Fruit fly (Drosophila melanogaster): ENCODE measurements around the gene RnrL.

Gene RnrL

DNA sequence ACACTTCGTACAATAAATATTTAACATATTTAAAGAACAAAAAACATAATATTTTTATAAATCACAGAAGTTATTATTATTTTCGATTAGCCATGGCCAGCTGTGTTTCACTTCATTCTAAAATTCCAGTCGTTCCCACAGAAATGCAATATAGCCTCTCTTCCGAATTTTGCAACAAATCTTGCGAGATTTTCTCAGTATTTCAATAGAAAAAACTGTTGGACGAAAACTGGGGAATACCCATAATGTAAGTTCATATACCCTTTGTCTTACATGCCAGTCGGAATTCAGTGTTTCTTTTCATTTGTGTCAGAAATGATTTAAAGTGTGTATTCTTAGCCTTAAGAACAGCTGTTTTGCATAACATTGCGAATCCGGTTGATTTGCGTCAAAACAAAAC is 28.8 kb upstream of the RnrL start, which contains the start of the genes CtsL4 and ClpP (continued):
- TF ChIP-seq CG17361 (GFP tag; IDR thresholded peaks at IDR 0.05) (peak; percentile 76; the same call in 2 of the 3 replicates), CG10959 (GFP tag; IDR thresholded peaks at IDR 0.05) (no peak), CG34224 (GFP tag; IDR thresholded peaks at IDR 0.05; ENCODE audit: partially characterized antibody) (no peak), CG11696 (GFP tag; IDR thresholded peaks at IDR 0.05) (no peak), Nf-YC (tag; optimal IDR thresholded peaks at IDR 0.05) (peak; percentile 49), hkb (optimal IDR thresholded peaks at IDR 0.05) (no peak), hkb (GFP tag; IDR thresholded peaks at IDR 0.05) (0 out of 2 replicates have a peak, but pooled peaks have one; percentile 34), Doc3 (GFP tag; IDR thresholded peaks at IDR 0.05; ENCODE audit: partially characterized antibody) (no peak), CG14965 (GFP tag; optimal IDR thresholded peaks at IDR 0.05; ENCODE audit: borderline replicate concordance) (no peak), CG14860 (GFP tag; IDR thresholded peaks at IDR 0.05; ENCODE audit: partially characterized antibody) (no peak), Meics (GFP tag; optimal IDR thresholded peaks at IDR 0.05) (no peak), Xbp1 (GFP tag; optimal IDR thresholded peaks at IDR 0.05) (peak; percentile 71), CG5180 (GFP tag; optimal IDR thresholded peaks at IDR 0.05) (no peak), CG10431 (GFP tag; optimal IDR thresholded peaks at IDR 0.05) (peak; percentile 87), CG1647 (GFP tag; optimal IDR thresholded peaks at IDR 0.05) (no peak), CG12942 (GFP tag; optimal IDR thresholded peaks at IDR 0.05) (peak; percentile 1), CG12744 (GFP tag; optimal IDR thresholded peaks at IDR 0.05) (no peak), gro (GFP tag; optimal IDR thresholded peaks at IDR 0.05) (no peak), org-1 (GFP tag; optimal IDR thresholded peaks at IDR 0.05) (no peak), sd (tag; optimal IDR thresholded peaks at IDR 0.05) (no peak), BtbVII (GFP tag; optimal IDR thresholded peaks at IDR 0.05) (no peak), Lpt (GFP tag; optimal IDR thresholded peaks at IDR 0.05) (no peak)

DNA sequence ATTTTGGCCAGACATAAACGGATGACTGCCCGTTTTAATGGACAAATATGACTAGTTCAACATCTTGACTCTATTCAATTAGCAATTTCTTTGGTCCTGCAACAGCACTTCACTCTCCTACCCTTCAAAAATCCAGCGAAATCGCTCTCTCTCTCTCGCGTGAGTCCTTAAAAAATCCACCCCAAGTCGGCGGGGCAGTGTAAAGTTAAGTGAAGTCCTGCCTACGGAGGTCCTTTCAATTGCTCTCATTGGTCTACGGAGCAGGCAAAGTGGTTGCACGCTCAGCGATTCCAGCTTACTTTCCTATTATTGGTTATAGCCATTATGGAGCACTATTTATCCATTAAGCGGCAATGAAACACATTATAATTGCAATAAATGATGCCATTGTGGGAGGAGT is 26.1 kb upstream of the RnrL start, which contains the start of gene CG34367:
TSS of gene CG34367 (minus strand) at position 35 of the 400 bp plus-strand sequence.
- TF ChIP-seq CG13296 (GFP tag; optimal IDR thresholded peaks at IDR 0.05) (no peak), pho (GFP tag; optimal IDR thresholded peaks at IDR 0.05) (no peak), exex (tag; optimal IDR thresholded peaks at IDR 0.05) (no peak), slbo (GFP tag; IDR thresholded peaks at IDR 0.05) (no peak), slou (GFP tag; optimal IDR thresholded peaks at IDR 0.05) (no peak), CG18599 (GFP tag; optimal IDR thresholded peaks at IDR 0.05) (no peak), vfl (GFP tag; optimal IDR thresholded peaks at IDR 0.05) (no peak), Trl (optimal IDR thresholded peaks at IDR 0.05) (peak; percentile 45 to 50), Trl (GFP tag; optimal IDR thresholded peaks at IDR 0.05) (no peak), seq (GFP tag; IDR thresholded peaks at IDR 0.05) (peak; percentile 67; the same call in 1 of the 2 replicates), Nf-YC (tag; optimal IDR thresholded peaks at IDR 0.05) (peak; percentile 97), CG7928 (GFP tag; optimal IDR thresholded peaks at IDR 0.05) (no peak), dati (GFP tag; IDR thresholded peaks at IDR 0.05) (no peak), pros (GFP tag; optimal IDR thresholded peaks at IDR 0.05) (peak; percentile 86), gt (GFP tag; IDR thresholded peaks at IDR 0.05) (no peak), hbn (GFP tag; IDR thresholded peaks at IDR 0.05; ENCODE audit: partially characterized antibody) (no peak), ab (GFP tag; optimal IDR thresholded peaks at IDR 0.05) (no peak), CG14667 (GFP tag; IDR thresholded peaks at IDR 0.05) (no peak), Nf-YB (GFP tag; optimal IDR thresholded peaks at IDR 0.05) (peak; percentile 96)

DNA sequence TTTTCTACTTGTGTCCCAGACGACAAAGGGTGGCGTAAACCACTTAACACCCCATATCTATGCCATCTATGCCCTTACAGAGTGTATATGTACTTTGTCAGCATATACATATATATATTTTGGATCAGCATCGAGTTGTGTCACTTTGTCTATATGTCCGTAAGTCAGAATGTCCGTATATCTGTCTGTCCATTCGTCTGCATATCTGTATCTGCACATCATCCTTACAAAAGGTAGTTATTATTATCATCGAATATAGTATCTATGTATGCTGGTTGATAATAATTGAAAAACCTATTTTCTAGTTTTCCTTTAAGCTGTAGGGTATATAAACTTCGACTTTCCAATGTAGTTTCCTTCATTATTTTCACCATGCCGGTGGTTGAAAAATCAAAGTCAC is 23.4 kb upstream of the RnrL start:
- peak; percentile 8 for TF ChIP-seq CG15696 (tag; optimal IDR thresholded peaks at IDR 0.05)
- TF ChIP-seq oc (tag; optimal IDR thresholded peaks at IDR 0.05): no peak
- TF ChIP-seq Nf-YB (GFP tag; optimal IDR thresholded peaks at IDR 0.05): peak; percentile 21
- TF ChIP-seq CG6689 (GFP tag; IDR thresholded peaks at IDR 0.05): peak; percentile 38; the same call in 1 of the 2 replicates
- TF ChIP-seq CG2202 (tag; optimal IDR thresholded peaks at IDR 0.05): peak; percentile 12
- peak; percentile 7 for TF ChIP-seq fd96Cb (tag; optimal IDR thresholded peaks at IDR 0.05)
- 0 out of 3 replicates have a peak, but pooled peaks have one; percentile 17 for TF ChIP-seq CG7357 (GFP tag; IDR thresholded peaks at IDR 0.05)
- TF ChIP-seq CG18262 (tag; optimal IDR thresholded peaks at IDR 0.05): peak; percentile 63
- TF ChIP-seq CG1529 (GFP tag; optimal IDR thresholded peaks at IDR 0.05): peak; percentile 20
- peak; percentile 12 for TF ChIP-seq gsb-n (tag; optimal IDR thresholded peaks at IDR 0.05)
- peak; percentile 32 for TF ChIP-seq gcm (GFP tag; optimal IDR thresholded peaks at IDR 0.05)
- peak; percentile 14 for TF ChIP-seq az2 (GFP tag; optimal IDR thresholded peaks at IDR 0.05)

All from whole organism, embryonic.